Worm (Caenorhabditis elegans): Measurements from ENCODE around the gene T05B4.10.

Gene T05B4.10

ce11 chrV:4120629-4121028, at the start of gene T05B4.10:
Gene T05B4.10 (minus strand): TSS chrV:4120729.
- TF ChIP-seq scrt-1 (GFP tag; IDR thresholded peaks at IDR 0.05): no peak
- no peak for TF ChIP-seq ceh-13 (GFP tag; optimal IDR thresholded peaks at IDR 0.05)
- TF ChIP-seq hmbx-1 (tag; optimal IDR thresholded peaks at IDR 0.05): no peak
- no peak for TF ChIP-seq aly-1 (tag; optimal IDR thresholded peaks at IDR 0.05)
- no peak for TF ChIP-seq tra-4 (tag; optimal IDR thresholded peaks at IDR 0.05)
- TF ChIP-seq tbx-11 (GFP tag; IDR thresholded peaks at IDR 0.05): no peak
- no peak for TF ChIP-seq ama-1 (optimal IDR thresholded peaks at IDR 0.05)
- no peak for TF ChIP-seq hnd-1 (tag; optimal IDR thresholded peaks at IDR 0.05)

ce11 chrV:4170138-4170537, 49.6 kb upstream of the T05B4.10 start, which contains the start of gene Y45G5AM.7:
Gene Y45G5AM.7 (minus strand): TSS chrV:4170238.
- no peak for TF ChIP-seq tra-4 (tag; optimal IDR thresholded peaks at IDR 0.05)
- TF ChIP-seq sea-1 (GFP tag; conservative IDR thresholded peaks at IDR 0.05): no peak
- no peak for TF ChIP-seq ceh-13 (GFP tag; optimal IDR thresholded peaks at IDR 0.05)
- TF ChIP-seq tbx-37 (GFP tag; conservative IDR thresholded peaks at IDR 0.05): no peak
- no peak for TF ChIP-seq hmg-4 (GFP tag; optimal IDR thresholded peaks at IDR 0.05)
- no peak for TF ChIP-seq aly-1 (tag; optimal IDR thresholded peaks at IDR 0.05)
- no peak for TF ChIP-seq flt-1 (GFP tag; IDR thresholded peaks at IDR 0.05)
- no peak for TF ChIP-seq pes-1 (GFP tag; IDR thresholded peaks at IDR 0.05)
- no peak for TF ChIP-seq F13C5.2 (tag; optimal IDR thresholded peaks at IDR 0.05)
- no peak for TF ChIP-seq scrt-1 (GFP tag; IDR thresholded peaks at IDR 0.05)
- TF ChIP-seq ceh-36 (tag; optimal IDR thresholded peaks at IDR 0.05): no peak
- TF ChIP-seq B0310.2 (tag; optimal IDR thresholded peaks at IDR 0.05): no peak
- TF ChIP-seq ets-7 (tag; optimal IDR thresholded peaks at IDR 0.05): no peak
- no peak for TF ChIP-seq hmbx-1 (tag; optimal IDR thresholded peaks at IDR 0.05)

- TF ChIP-seq tra-4 (tag; optimal IDR thresholded peaks at IDR 0.05) (no peak), scrt-1 (GFP tag; IDR thresholded peaks at IDR 0.05) (no peak), pes-1 (GFP tag; IDR thresholded peaks at IDR 0.05) (no peak), aly-1 (tag; optimal IDR thresholded peaks at IDR 0.05) (no peak), ets-7 (tag; optimal IDR thresholded peaks at IDR 0.05) (no peak), B0310.2 (tag; optimal IDR thresholded peaks at IDR 0.05) (no peak), sea-1 (GFP tag; conservative IDR thresholded peaks at IDR 0.05) (no peak), ceh-13 (GFP tag; optimal IDR thresholded peaks at IDR 0.05) (no peak), hmbx-1 (tag; optimal IDR thresholded peaks at IDR 0.05) (no peak), F13C5.2 (tag; optimal IDR thresholded peaks at IDR 0.05) (no peak), ceh-36 (tag; optimal IDR thresholded peaks at IDR 0.05) (no peak), flt-1 (GFP tag; IDR thresholded peaks at IDR 0.05) (no peak), hmg-4 (GFP tag; optimal IDR thresholded peaks at IDR 0.05) (no peak), tbx-37 (GFP tag; conservative IDR thresholded peaks at IDR 0.05) (no peak), tbx-11 (GFP tag; IDR thresholded peaks at IDR 0.05) (no peak), ama-1 (optimal IDR thresholded peaks at IDR 0.05) (no peak), hnd-1 (tag; optimal IDR thresholded peaks at IDR 0.05) (no peak)
Observed at ce11 chrV:4169658-4170057, 49.1 kb upstream of the T05B4.10 start.

- TF ChIP-seq tbx-11 (GFP tag; IDR thresholded peaks at IDR 0.05): no peak
- TF ChIP-seq tra-4 (tag; optimal IDR thresholded peaks at IDR 0.05): no peak
- TF ChIP-seq hnd-1 (tag; optimal IDR thresholded peaks at IDR 0.05): no peak
- no peak for TF ChIP-seq B0310.2 (tag; optimal IDR thresholded peaks at IDR 0.05)
- TF ChIP-seq flt-1 (GFP tag; IDR thresholded peaks at IDR 0.05): no peak
- TF ChIP-seq aly-1 (tag; optimal IDR thresholded peaks at IDR 0.05): no peak
- no peak for TF ChIP-seq pes-1 (GFP tag; IDR thresholded peaks at IDR 0.05)
- TF ChIP-seq ama-1 (optimal IDR thresholded peaks at IDR 0.05): no peak
- TF ChIP-seq ets-7 (tag; optimal IDR thresholded peaks at IDR 0.05): no peak
Observed at ce11 chrV:4168045-4168444, 47.5 kb upstream of the T05B4.10 start.

ce11 chrV:4164504-4164959, 44.0 kb upstream of the T05B4.10 start, which contains the start of gene Y45G5AM.3:
Gene Y45G5AM.3 (plus strand): TSS chrV:4164554.
- TF ChIP-seq hnd-1 (tag; optimal IDR thresholded peaks at IDR 0.05) (no peak), ceh-13 (GFP tag; optimal IDR thresholded peaks at IDR 0.05) (no peak), scrt-1 (GFP tag; IDR thresholded peaks at IDR 0.05) (no peak), ama-1 (optimal IDR thresholded peaks at IDR 0.05) (no peak), pes-1 (GFP tag; IDR thresholded peaks at IDR 0.05) (no peak), sea-1 (GFP tag; conservative IDR thresholded peaks at IDR 0.05) (no peak), flt-1 (GFP tag; IDR thresholded peaks at IDR 0.05) (no peak)

ce11 chrV:4162922-4163321, 42.4 kb upstream of the T05B4.10 start, which contains the start of gene Y45G5AM.4:
Gene Y45G5AM.4 (plus strand): TSS chrV:4163222.
- no peak for TF ChIP-seq B0310.2 (tag; optimal IDR thresholded peaks at IDR 0.05)
- TF ChIP-seq tbx-37 (GFP tag; conservative IDR thresholded peaks at IDR 0.05): no peak
- no peak for TF ChIP-seq ceh-13 (GFP tag; optimal IDR thresholded peaks at IDR 0.05)
- no peak for TF ChIP-seq hmg-4 (GFP tag; optimal IDR thresholded peaks at IDR 0.05)
- TF ChIP-seq hmbx-1 (tag; optimal IDR thresholded peaks at IDR 0.05): no peak
- no peak for TF ChIP-seq F13C5.2 (tag; optimal IDR thresholded peaks at IDR 0.05)
- no peak for TF ChIP-seq ets-7 (tag; optimal IDR thresholded peaks at IDR 0.05)
- no peak for TF ChIP-seq ama-1 (optimal IDR thresholded peaks at IDR 0.05)
- TF ChIP-seq sea-1 (GFP tag; conservative IDR thresholded peaks at IDR 0.05): no peak
- no peak for TF ChIP-seq scrt-1 (GFP tag; IDR thresholded peaks at IDR 0.05)
- TF ChIP-seq tbx-11 (GFP tag; IDR thresholded peaks at IDR 0.05): no peak
- TF ChIP-seq aly-1 (tag; optimal IDR thresholded peaks at IDR 0.05): no peak
- TF ChIP-seq hnd-1 (tag; optimal IDR thresholded peaks at IDR 0.05): no peak

- TF ChIP-seq flt-1 (GFP tag; IDR thresholded peaks at IDR 0.05) (no peak), tra-4 (tag; optimal IDR thresholded peaks at IDR 0.05) (no peak), ets-7 (tag; optimal IDR thresholded peaks at IDR 0.05) (no peak), pes-1 (GFP tag; IDR thresholded peaks at IDR 0.05) (no peak), ceh-13 (GFP tag; optimal IDR thresholded peaks at IDR 0.05) (no peak), aly-1 (tag; optimal IDR thresholded peaks at IDR 0.05) (no peak), B0310.2 (tag; optimal IDR thresholded peaks at IDR 0.05) (no peak), ama-1 (optimal IDR thresholded peaks at IDR 0.05) (no peak), sea-1 (GFP tag; conservative IDR thresholded peaks at IDR 0.05) (no peak), F13C5.2 (tag; optimal IDR thresholded peaks at IDR 0.05) (no peak), hnd-1 (tag; optimal IDR thresholded peaks at IDR 0.05) (no peak), ceh-36 (tag; optimal IDR thresholded peaks at IDR 0.05) (no peak)
Observed at ce11 chrV:4160086-4160485, 39.6 kb upstream of the T05B4.10 start, which contains the start of gene Y45G5AM.5. Gene Y45G5AM.5 (plus strand): TSS chrV:4160386.

Measured in whole organism, early embryonic.